Fruit fly (Drosophila melanogaster) whole organism: ENCODE measurements around the gene Coq2.

Experiments
- pan ChIP-seq: fragments of >200 bp; optimal IDR thresholded peaks from 2 replicates; lab custom pipeline; 2017
- psq ChIP-seq: fragments of >200 bp; optimal IDR thresholded peaks from 2 replicates; lab custom pipeline; 2017

DNA sequence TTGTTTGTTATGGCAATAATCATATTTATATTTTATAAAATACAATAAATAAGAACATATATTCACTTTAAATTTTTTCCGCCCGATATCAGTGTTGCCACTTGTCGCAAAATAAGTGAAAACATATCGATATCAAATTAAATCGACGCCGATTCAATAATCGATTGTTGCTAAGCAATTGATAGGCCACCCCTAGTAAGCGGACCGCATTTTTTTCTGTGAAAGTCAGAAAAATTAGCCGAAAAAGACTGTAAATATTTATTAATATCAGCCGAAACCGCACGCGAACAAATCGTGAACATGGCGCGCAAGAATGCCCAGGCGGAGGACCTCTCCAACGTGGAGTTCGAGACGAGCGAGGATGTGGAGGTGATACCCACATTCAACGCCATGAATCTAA lies 3.3 kb downstream of the Coq2 start, which contains the start of gene CG7483:
- no peak for TF ChIP-seq pan (lab: Kevin White, UChicago)
- TF ChIP-seq psq (lab: Kevin White, UChicago) = no peak
